Fruit fly (Drosophila melanogaster) whole organism, embryonic: Measurements from ENCODE around the gene Hsp67Ba.

Source experiments
- Ada2b ChIP-seq: fragments of 200-800 bp; sonication (Bioruptor generic); IDR thresholded peaks from 2 replicates; pipeline ENCODE4 v1.3.6; 2022; ENCODE audit warnings: missing biosample characterization, missing genetic modification characterization
- Atf6 ChIP-seq: fragments of 200-800 bp; sonication (Bioruptor generic); IDR thresholded peaks from 2 replicates; pipeline ENCODE4 v1.3.6; 2022; ENCODE audit warnings: missing biosample characterization, missing genetic modification characterization
- Awh ChIP-seq: fragments of 200-800 bp; sonication (Bioruptor generic); IDR thresholded peaks from 2 replicates; pipeline ENCODE4, ENCODE4 v1.3.6; 2022; ENCODE audit warnings: missing biosample characterization, missing genetic modification characterization
- CG10147 ChIP-seq: fragments of 200-800 bp; sonication (Bioruptor generic); optimal IDR thresholded peaks from 2 replicates; lab custom pipeline; 2019; ENCODE audit warnings: missing biosample characterization, mild to moderate bottlenecking, missing genetic modification characterization, moderate library complexity
- CG1024 ChIP-seq: fragments of 200-800 bp; sonication (Bioruptor generic); IDR thresholded peaks from 2 replicates; pipeline ENCODE4 v1.3.6; 2022; ENCODE audit warnings: missing biosample characterization, missing genetic modification characterization
- CG12769 ChIP-seq: fragments of 200-800 bp; sonication (Bioruptor generic); optimal IDR thresholded peaks from 2 replicates; lab custom pipeline; 2019; ENCODE audit warnings: missing biosample characterization, mild to moderate bottlenecking, missing genetic modification characterization, moderate library complexity
- CG13287 ChIP-seq: fragments of 200-800 bp; sonication (Bioruptor generic); IDR thresholded peaks from 2 replicates; pipeline ENCODE4 v1.3.6; 2022; ENCODE audit warnings: missing biosample characterization, missing genetic modification characterization; ENCODE audit not compliant: partially characterized antibody
- CG16779 ChIP-seq: fragments of 200-800 bp; sonication (Bioruptor generic); IDR thresholded peaks from 2 replicates; pipeline ENCODE4 v1.3.6; 2022; ENCODE audit warnings: missing biosample characterization, missing genetic modification characterization
- CG2116 ChIP-seq: fragments of 200-800 bp; sonication (Bioruptor generic); optimal IDR thresholded peaks from 3 replicates; lab custom pipeline; 2018; ENCODE audit warnings: missing biosample characterization, mild to moderate bottlenecking, missing genetic modification characterization
- CG3995 ChIP-seq: fragments of 200-800 bp; sonication (Bioruptor generic); optimal IDR thresholded peaks from 3 replicates; lab custom pipeline; 2016; ENCODE audit warnings: missing biosample characterization, missing genetic modification characterization
- CG4282 ChIP-seq: fragments of 200-800 bp; sonication (Bioruptor generic); optimal IDR thresholded peaks from 2 replicates; lab custom pipeline; 2016; ENCODE audit warnings: missing biosample characterization, missing genetic modification characterization
- CG6272 ChIP-seq: fragments of 200-800 bp; sonication (Bioruptor generic); IDR thresholded peaks from 2 replicates; pipeline ENCODE4 v1.3.6; 2022; ENCODE audit warnings: missing biosample characterization, missing genetic modification characterization
- CG6683 ChIP-seq: fragments of 200-800 bp; sonication (Bioruptor generic); optimal IDR thresholded peaks from 2 replicates; lab custom pipeline; 2017; ENCODE audit warnings: missing biosample characterization, mild to moderate bottlenecking, missing genetic modification characterization, missing genetic modification reagents
- CG8290 ChIP-seq, 3 experiments: fragments of 200-800 bp; sonication (Bioruptor generic); optimal IDR thresholded peaks; 2 replicates each; lab custom pipeline; 2016 to 2019; ENCODE audit warnings: missing biosample characterization in 3 of 3, missing genetic modification characterization in 3 of 3, mild to moderate bottlenecking in 2 of 3, moderate library complexity in 1 of 3
- Dll ChIP-seq: fragments of 200-800 bp; sonication (Bioruptor generic); IDR thresholded peaks from 4 replicates; pipeline ENCODE4 v1.3.6; 2022; ENCODE audit warnings: missing biosample characterization, missing genetic modification characterization; ENCODE audit not compliant: partially characterized antibody
- Dref ChIP-seq: fragments of 200-800 bp; sonication (Bioruptor generic); IDR thresholded peaks from 2 replicates; pipeline ENCODE4 v1.3.6; 2022; ENCODE audit warnings: missing biosample characterization, missing genetic modification characterization
- E2f2 ChIP-seq: fragments of 200-800 bp; sonication (Bioruptor generic); IDR thresholded peaks from 2 replicates; pipeline ENCODE4 v1.3.6; 2022; ENCODE audit warnings: missing biosample characterization, missing genetic modification characterization
- Fer2 ChIP-seq: fragments of 200-800 bp; sonication (Bioruptor generic); optimal IDR thresholded peaks from 2 replicates; lab custom pipeline; 2018; ENCODE audit warnings: missing biosample characterization, mild to moderate bottlenecking, missing genetic modification characterization, moderate library complexity
- Fer3 ChIP-seq: fragments of 200-800 bp; sonication (Bioruptor generic); optimal IDR thresholded peaks from 2 replicates; lab custom pipeline; 2018; ENCODE audit warnings: missing biosample characterization, mild to moderate bottlenecking, missing genetic modification characterization, moderate library complexity
- Gug ChIP-seq: fragments of 200-800 bp; sonication (Bioruptor generic); IDR thresholded peaks from 4 replicates; pipeline ENCODE4 v1.3.6; 2022; ENCODE audit warnings: missing biosample characterization, missing genetic modification characterization
- Max ChIP-seq: fragments of 200-800 bp; sonication (Bioruptor generic); optimal IDR thresholded peaks from 2 replicates; lab custom pipeline; 2016; ENCODE audit warnings: missing biosample characterization, mild to moderate bottlenecking, missing genetic modification characterization
- Med ChIP-seq: fragments of 200-800 bp; sonication (Bioruptor generic); peaks from one replicate; lab custom pipeline; 2016; ENCODE audit warnings: missing biosample characterization, missing genetic modification characterization, mild to moderate bottlenecking, inconsistent platforms, moderate library complexity
- Nf-YB ChIP-seq: fragments of 200-800 bp; sonication (Bioruptor generic); optimal IDR thresholded peaks from 3 replicates; lab custom pipeline; 2019; ENCODE audit warnings: missing biosample characterization, mild to moderate bottlenecking, missing genetic modification characterization, moderate library complexity
- Pdp1 ChIP-seq, 2 experiments: fragments of 200-800 bp; sonication (Bioruptor generic); optimal IDR thresholded peaks; 3 replicates each; lab custom pipeline; 2016; ENCODE audit warnings: missing biosample characterization in 2 of 2, missing genetic modification characterization in 2 of 2, mild to moderate bottlenecking in 1 of 2, moderate library complexity in 1 of 2
- Trl ChIP-seq, 3 experiments: fragments of >200 bp in 2 of 3; fragments of 200-800 bp in 1 of 3; sonication (Bioruptor generic) in 1 of 3; optimal IDR thresholded peaks; 2 replicates in 1 of 3; 3 replicates in 2 of 3; lab custom pipeline; 2016 to 2017; ENCODE audit warnings: missing biosample characterization in 1 of 3, missing genetic modification characterization in 1 of 3
- ap ChIP-seq: fragments of 200-800 bp; sonication (Bioruptor generic); IDR thresholded peaks from 2 replicates; pipeline ENCODE4 v1.3.6; 2022; ENCODE audit warnings: missing biosample characterization, missing genetic modification characterization
- bowl ChIP-seq: fragments of 200-800 bp; sonication (Bioruptor generic); IDR thresholded peaks from 2 replicates; pipeline ENCODE4 v1.3.6; 2022; ENCODE audit warnings: missing biosample characterization, missing genetic modification characterization
- btn ChIP-seq: fragments of 200-800 bp; sonication (Bioruptor generic); optimal IDR thresholded peaks from 2 replicates; lab custom pipeline; 2016; ENCODE audit warnings: missing biosample characterization, missing genetic modification characterization
- cg ChIP-seq: fragments of 200-800 bp; sonication (Bioruptor generic); optimal IDR thresholded peaks from 3 replicates; lab custom pipeline; 2019; ENCODE audit warnings: missing biosample characterization, mild to moderate bottlenecking, missing genetic modification characterization, moderate library complexity
- chinmo ChIP-seq: fragments of 200-800 bp; sonication (Bioruptor generic); IDR thresholded peaks from 4 replicates; pipeline ENCODE4 v1.3.6; 2022; ENCODE audit warnings: missing biosample characterization, missing genetic modification characterization; ENCODE audit not compliant: partially characterized antibody
- ci ChIP-seq: fragments of 200-800 bp; sonication (Bioruptor generic); IDR thresholded peaks from 3 replicates; pipeline ENCODE4 v1.3.6; 2022; ENCODE audit warnings: missing biosample characterization, missing genetic modification characterization
- crp ChIP-seq, 2 experiments: fragments of 200-800 bp; sonication (Bioruptor generic); optimal IDR thresholded peaks; 2 replicates in 1 of 2; 3 replicates in 1 of 2; lab custom pipeline; 2017; ENCODE audit warnings: missing biosample characterization in 2 of 2, missing genetic modification characterization in 2 of 2, mild to moderate bottlenecking in 1 of 2, moderate library complexity in 1 of 2
- cwo ChIP-seq: fragments of 200-800 bp; sonication (Bioruptor generic); optimal IDR thresholded peaks from 3 replicates; lab custom pipeline; 2017; ENCODE audit warnings: missing biosample characterization, missing genetic modification characterization, mild to moderate bottlenecking, moderate library complexity, missing genetic modification reagents
- fd64A ChIP-seq: fragments of 200-800 bp; sonication (Bioruptor generic); optimal IDR thresholded peaks from 3 replicates; lab custom pipeline; 2018; ENCODE audit warnings: missing biosample characterization, mild to moderate bottlenecking, missing genetic modification characterization
- fd96Cb ChIP-seq: fragments of 200-800 bp; sonication (Bioruptor generic); optimal IDR thresholded peaks from 2 replicates; lab custom pipeline; 2018; ENCODE audit warnings: missing biosample characterization, mild to moderate bottlenecking, missing genetic modification characterization, moderate library complexity
- gfzf ChIP-seq: fragments of 200-800 bp; sonication (Bioruptor generic); optimal IDR thresholded peaks from 2 replicates; lab custom pipeline; 2016; ENCODE audit warnings: missing biosample characterization, mild to moderate bottlenecking, missing genetic modification characterization, moderate library complexity
- gro ChIP-seq: fragments of 200-800 bp; sonication (Bioruptor generic); optimal IDR thresholded peaks from 2 replicates; lab custom pipeline; 2016; ENCODE audit warnings: missing biosample characterization, missing genetic modification characterization
- insv ChIP-seq, 2 experiments: fragments of 200-800 bp; sonication (Bioruptor generic); optimal IDR thresholded peaks; 3 replicates each; lab custom pipeline; 2016 to 2018; ENCODE audit warnings: missing biosample characterization in 2 of 2, missing genetic modification characterization in 2 of 2
- lilli ChIP-seq: fragments of 200-800 bp; sonication (Bioruptor generic); optimal IDR thresholded peaks from 3 replicates; lab custom pipeline; 2016; ENCODE audit warnings: missing biosample characterization, missing genetic modification characterization
- p53 ChIP-seq: fragments of 200-800 bp; sonication (Bioruptor generic); optimal IDR thresholded peaks from 2 replicates; lab custom pipeline; 2016; ENCODE audit warnings: missing biosample characterization, missing genetic modification characterization
- pzg ChIP-seq: fragments of 200-800 bp; sonication (Bioruptor generic); optimal IDR thresholded peaks from 3 replicates; lab custom pipeline; 2018; ENCODE audit warnings: missing biosample characterization, mild to moderate bottlenecking, missing genetic modification characterization, moderate library complexity
- run ChIP-seq: fragments of 200-800 bp; sonication (Bioruptor generic); optimal IDR thresholded peaks from 3 replicates; lab custom pipeline; 2018; ENCODE audit warnings: missing biosample characterization, mild to moderate bottlenecking, missing genetic modification characterization
- stc ChIP-seq: fragments of 200-800 bp; sonication (Bioruptor generic); IDR thresholded peaks from 2 replicates; pipeline ENCODE4 v1.3.6; 2022; ENCODE audit warnings: missing biosample characterization, missing genetic modification characterization
- stwl ChIP-seq: fragments of 200-800 bp; sonication (Bioruptor generic); optimal IDR thresholded peaks from 3 replicates; lab custom pipeline; 2018; ENCODE audit warnings: missing biosample characterization, mild to moderate bottlenecking, missing genetic modification characterization, moderate library complexity
- trem ChIP-seq: fragments of 200-800 bp; optimal IDR thresholded peaks from 3 replicates; lab custom pipeline; 2019; ENCODE audit warnings: missing biosample characterization, mild to moderate bottlenecking, missing genetic modification characterization, moderate library complexity
- unc-4 ChIP-seq: fragments of 200-800 bp; sonication (Bioruptor generic); IDR thresholded peaks from 2 replicates; pipeline ENCODE4 v1.3.6; 2022; ENCODE audit warnings: missing biosample characterization, missing genetic modification characterization; ENCODE audit not compliant: partially characterized antibody

The Hsp67Ba gene

dm6 chr3L:9360217-9360692, 19.1 kb downstream of the Hsp67Ba start, which contains the start of gene Pdxk (continued):
- TF ChIP-seq CG6272 (GFP tag; lab: Robert Waterston, UW), result no peak
- peak in 1 of 2 experiments; percentile 43 for TF ChIP-seq Trl (optimal IDR thresholded peaks at IDR 0.05; lab: Kevin White, UChicago)
- TF ChIP-seq Trl (GFP tag; optimal IDR thresholded peaks at IDR 0.05; lab: Kevin White, UChicago), result no peak
- TF ChIP-seq CG6683 (GFP tag; lab: Kevin White, UChicago), result no peak
- TF ChIP-seq fd96Cb (tag; lab: Kevin White, UChicago), result no peak
- peak; percentile 47 for TF ChIP-seq Nf-YB (GFP tag; lab: Kevin White, UChicago)

dm6 chr3L:9358713-9359040, 20.7 kb downstream of the Hsp67Ba start, which contains the start of the genes UGP and Svip:
Gene UGP, minus strand, starts transcription at chr3L:9358935.
Gene Svip, plus strand, starts transcription at chr3L:9358999.
- TF ChIP-seq pzg (GFP tag; lab: Kevin White, UChicago) (peak; percentile 51), crp (GFP tag; optimal IDR thresholded peaks at IDR 0.05; lab: Kevin White, UChicago) (peak; percentile 77 to 95), CG10147 (no peak), stc (GFP tag; lab: Robert Waterston, UW) (peak; percentile 40; the same call in 1 of the 2 replicates), Awh (GFP tag; lab: Robert Waterston, UW) (no peak), cwo (no peak), cg (peak; percentile 70), ci (GFP tag; lab: Robert Waterston, UW) (0 out of 3 replicates have a peak, but pooled peaks have one; percentile 26), gfzf (peak; percentile 9), fd64A (no peak), Med (GFP tag; lab: Kevin White, UChicago) (peak; percentile 84), lilli (GFP tag; lab: Kevin White, UChicago) (peak; percentile 3), Gug (no peak), Dll (GFP tag; lab: Robert Waterston, UW) (peak; percentile 28; the same call in 1 of the 4 replicates), bowl (no peak), run (no peak), Trl (optimal IDR thresholded peaks at IDR 0.05; lab: Kevin White, UChicago) (peak in 1 of 2 experiments; percentile 21), Trl (GFP tag; optimal IDR thresholded peaks at IDR 0.05; lab: Kevin White, UChicago) (no peak), CG1024 (GFP tag; lab: Robert Waterston, UW) (no peak), CG2116 (GFP tag; lab: Kevin White, UChicago) (peak; percentile 15), Fer3 (tag; lab: Kevin White, UChicago) (peak; percentile 13), E2f2 (GFP tag; lab: Robert Waterston, UW) (peak; percentile 30; the same call in 1 of the 2 replicates), CG13287 (GFP tag; lab: Robert Waterston, UW) (peak; percentile 29), trem (tag; lab: Kevin White, UChicago) (no peak), p53 (GFP tag; lab: Kevin White, UChicago) (no peak), chinmo (GFP tag; lab: Robert Waterston, UW) (0 out of 4 replicates have a peak, but pooled peaks have one; percentile 57), unc-4 (GFP tag; lab: Robert Waterston, UW) (0 out of 2 replicates have a peak, but pooled peaks have one; percentile 18), insv (GFP tag; optimal IDR thresholded peaks at IDR 0.05; lab: Kevin White, UChicago) (peak in 1 of 2 experiments; percentile 85), gro (GFP tag; lab: Kevin White, UChicago) (no peak), Dref (GFP tag; lab: Robert Waterston, UW) (no peak), Max (GFP tag; lab: Kevin White, UChicago) (no peak), Pdp1 (GFP tag; optimal IDR thresholded peaks at IDR 0.05; lab: Kevin White, UChicago) (no peak), CG4282 (GFP tag; lab: Kevin White, UChicago) (peak; percentile 27), CG3995 (GFP tag; lab: Kevin White, UChicago) (no peak), ap (GFP tag; lab: Robert Waterston, UW) (no peak), CG12769 (tag; lab: Kevin White, UChicago) (peak; percentile 27), stwl (tag; lab: Kevin White, UChicago) (peak; percentile 16), Ada2b (GFP tag; lab: Robert Waterston, UW) (peak; percentile 30; the same call in 1 of the 2 replicates), Fer2 (no peak), Atf6 (GFP tag; lab: Robert Waterston, UW) (0 out of 2 replicates have a peak, but pooled peaks have one; percentile 8), CG8290 (GFP tag; optimal IDR thresholded peaks at IDR 0.05; lab: Kevin White, UChicago) (no peak), CG8290 (tag; optimal IDR thresholded peaks at IDR 0.05; lab: Kevin White, UChicago) (peak in 1 of 2 experiments; percentile 21), btn (GFP tag; lab: Kevin White, UChicago) (no peak), CG16779 (GFP tag; lab: Robert Waterston, UW) (no peak)
